Worm (Caenorhabditis elegans): Measurements from ENCODE around the gene F18A1.7.

The F18A1.7 gene

ce11 chrII:7684589-7684988, 21.0 kb upstream of the F18A1.7 start, which contains the start of gene F18A1.1:
TSS of gene F18A1.1 (plus strand) at chrII:7684889.
- TF ChIP-seq nhr-85 (tag) = peak; percentile 56
- TF ChIP-seq nhr-12 (tag; optimal IDR thresholded peaks at IDR 0.05) = no peak

- TF ChIP-seq lsy-2 (tag; optimal IDR thresholded peaks at IDR 0.05) (no peak), sox-4 (tag; optimal IDR thresholded peaks at IDR 0.05) (no peak), ces-1 (GFP tag; optimal IDR thresholded peaks at IDR 0.05) (no peak), grh-1 (GFP tag; IDR thresholded peaks at IDR 0.05) (no peak; the same call in 1 of the 2 replicates), egl-13 (tag; optimal IDR thresholded peaks at IDR 0.05) (no peak), tlp-1 (tag; optimal IDR thresholded peaks at IDR 0.05) (no peak), nhr-28 (tag; optimal IDR thresholded peaks at IDR 0.05) (no peak), nhr-71 (tag; optimal IDR thresholded peaks at IDR 0.05) (no peak), swsn-7 (tag; optimal IDR thresholded peaks at IDR 0.05) (no peak), Y116A8C.19 (tag; optimal IDR thresholded peaks at IDR 0.05; ENCODE audit: borderline replicate concordance) (no peak), ceh-88 (GFP tag; IDR thresholded peaks at IDR 0.05) (no peak), zag-1 (tag; optimal IDR thresholded peaks at IDR 0.05) (no peak), nhr-85 (tag) (peak; percentile 52), mdl-1 (tag; optimal IDR thresholded peaks at IDR 0.05) (no peak), egl-27 (tag; optimal IDR thresholded peaks at IDR 0.05) (no peak), unc-130 (tag; optimal IDR thresholded peaks at IDR 0.05) (no peak), ztf-4 (tag; optimal IDR thresholded peaks at IDR 0.05) (peak; percentile 3)
These were observed 18.9 kb upstream of the F18A1.7 start for ce11 chrII:7682488-7682887.

ce11 chrII:7681898-7682297, 18.3 kb upstream of the F18A1.7 start, which contains the start of gene lin-26:
TSS of gene lin-26 (plus strand) at chrII:7682198.
- TF ChIP-seq tbx-2 (tag; optimal IDR thresholded peaks at IDR 0.05) = no peak
- no peak for TF ChIP-seq efl-1 (optimal IDR thresholded peaks at IDR 0.05)
- peak in 1 of 2 experiments; percentile 82 for TF ChIP-seq efl-1 (GFP tag; optimal IDR thresholded peaks at IDR 0.05 in 1 of 2)

ce11 chrII:7679499-7680012, 16.0 kb upstream of the F18A1.7 start:
- no peak for TF ChIP-seq nhr-47 (tag; optimal IDR thresholded peaks at IDR 0.05)
- no peak for TF ChIP-seq ceh-82 (tag; optimal IDR thresholded peaks at IDR 0.05)
- TF ChIP-seq tbx-2 (tag; optimal IDR thresholded peaks at IDR 0.05) = no peak
- no peak for TF ChIP-seq egl-13 (tag; optimal IDR thresholded peaks at IDR 0.05)
- TF ChIP-seq lir-3 (tag; optimal IDR thresholded peaks at IDR 0.05; ENCODE audit: poor library complexity) = no peak
- TF ChIP-seq zag-1 (tag; optimal IDR thresholded peaks at IDR 0.05) = no peak
- no peak for TF ChIP-seq mab-9 (GFP tag; IDR thresholded peaks at IDR 0.05)
- no peak for TF ChIP-seq mdl-1 (tag; optimal IDR thresholded peaks at IDR 0.05)
- peak; percentile 40 for TF ChIP-seq nhr-71 (tag; optimal IDR thresholded peaks at IDR 0.05)
- TF ChIP-seq nhr-76 (tag; optimal IDR thresholded peaks at IDR 0.05) = no peak
- no peak for TF ChIP-seq nhr-11 (tag; optimal IDR thresholded peaks at IDR 0.05)
- TF ChIP-seq snpc-4 (tag; optimal IDR thresholded peaks at IDR 0.05) = no peak
- TF ChIP-seq zip-4 (GFP tag; optimal IDR thresholded peaks at IDR 0.05) = no peak
- TF ChIP-seq nhr-19 (GFP tag; conservative IDR thresholded peaks at IDR 0.05) = 0 out of 2 replicates have a peak, but pooled peaks have one; percentile 7
- no peak for TF ChIP-seq lin-35 (GFP tag; optimal IDR thresholded peaks at IDR 0.05)
- no peak for TF ChIP-seq skn-1 (tag; optimal IDR thresholded peaks at IDR 0.05)
- TF ChIP-seq vab-15 (tag; optimal IDR thresholded peaks at IDR 0.05) = peak; percentile 69
- TF ChIP-seq lin-14 (GFP tag; optimal IDR thresholded peaks at IDR 0.05) = peak; percentile 57
- TF ChIP-seq fos-1 (tag; optimal IDR thresholded peaks at IDR 0.05) = no peak
- TF ChIP-seq isw-1 (GFP tag; IDR thresholded peaks at IDR 0.05) = no peak
- TF ChIP-seq lin-39 (tag; optimal IDR thresholded peaks at IDR 0.05) = no peak
- peak; percentile 77 for TF ChIP-seq nhr-85 (tag)
- TF ChIP-seq Y116A8C.19 (tag; optimal IDR thresholded peaks at IDR 0.05; ENCODE audit: borderline replicate concordance) = no peak
- no peak for TF ChIP-seq mep-1 (tag; optimal IDR thresholded peaks at IDR 0.05)
- TF ChIP-seq blmp-1 (tag; optimal IDR thresholded peaks at IDR 0.05) = no peak
- no peak for TF ChIP-seq efl-1 (optimal IDR thresholded peaks at IDR 0.05)
- peak in 1 of 2 experiments; percentile 77 for TF ChIP-seq efl-1 (GFP tag; optimal IDR thresholded peaks at IDR 0.05 in 1 of 2)
- peak; percentile 71 for TF ChIP-seq grh-1 (GFP tag; IDR thresholded peaks at IDR 0.05)
- no peak for TF ChIP-seq ztf-11 (tag; optimal IDR thresholded peaks at IDR 0.05)
- peak in 1 of 2 experiments; percentile 57 for TF ChIP-seq lsy-2 (tag; optimal IDR thresholded peaks at IDR 0.05)
- TF ChIP-seq snu-23 (GFP tag; optimal IDR thresholded peaks at IDR 0.05) = peak; percentile 35
- TF ChIP-seq ceh-88 (GFP tag; IDR thresholded peaks at IDR 0.05) = no peak
- TF ChIP-seq ceh-63 (GFP tag; optimal IDR thresholded peaks at IDR 0.05) = no peak

All from whole organism, L1 larva.